Worm (Caenorhabditis elegans) whole organism, young adult: Measurements from ENCODE around the gene ints-9.

Experiments
- B0019.2 ChIP-seq: fragments of 200-800 bp; sonication (Bioruptor generic); conservative IDR thresholded peaks from 2 replicates; pipeline ENCODE4 v1.3.6; 2022; ENCODE audit warnings: missing genetic modification reagents, missing genetic modification characterization, missing compliant biosample characterization
- B0035.1 ChIP-seq: sonication (generic microtip); optimal IDR thresholded peaks from 2 replicates; lab custom pipeline; 2016; ENCODE audit warnings: missing genetic modification characterization, mild to moderate bottlenecking, missing compliant biosample characterization, missing genotype, missing genetic modification reagents
- B0261.1 ChIP-seq: sonication (generic microtip); optimal IDR thresholded peaks from 2 replicates; lab custom pipeline; 2016; ENCODE audit warnings: mild to moderate bottlenecking, missing genetic modification characterization, moderate library complexity, missing compliant biosample characterization
- C06A6.2 ChIP-seq: fragments of 200-800 bp; sonication (Bioruptor generic); conservative IDR thresholded peaks from 2 replicates; pipeline ENCODE4 v1.3.6; 2022; ENCODE audit warnings: missing genetic modification characterization, missing compliant biosample characterization
- F10E7.11 ChIP-seq: sonication (generic microtip); optimal IDR thresholded peaks from 2 replicates; lab custom pipeline; 2017; ENCODE audit warnings: mild to moderate bottlenecking, missing genetic modification characterization, moderate library complexity, missing compliant biosample characterization
- F33H1.4 ChIP-seq: fragments of 200-800 bp; sonication (Bioruptor generic); IDR thresholded peaks from 2 replicates; pipeline ENCODE4 v1.3.6; 2022; ENCODE audit warnings: missing genetic modification reagents, missing genetic modification characterization, missing compliant biosample characterization
- F49E8.2 ChIP-seq: sonication (generic microtip); optimal IDR thresholded peaks from 3 replicates; lab custom pipeline; 2017; ENCODE audit warnings: missing genetic modification characterization, mild to moderate bottlenecking, missing compliant biosample characterization, antibody characterized with exemption, moderate library complexity; ENCODE audit not compliant: insufficient read depth
- F55B11.4 ChIP-seq: sonication (generic microtip); optimal IDR thresholded peaks from 2 replicates; lab custom pipeline; 2016; ENCODE audit warnings: missing compliant biosample characterization, missing genetic modification characterization, borderline replicate concordance; ENCODE audit not compliant: insufficient read depth
- K12H6.12 ChIP-seq: fragments of 200-800 bp; sonication (Bioruptor generic); optimal IDR thresholded peaks from 2 replicates; lab custom pipeline; 2018; ENCODE audit warnings: mild to moderate bottlenecking, missing genetic modification characterization, missing compliant biosample characterization
- T07F8.4 ChIP-seq: sonication (generic microtip); optimal IDR thresholded peaks from 2 replicates; lab custom pipeline; 2016; ENCODE audit warnings: mild to moderate bottlenecking, missing genetic modification characterization, moderate library complexity, missing compliant biosample characterization
- Y56A3A.18 ChIP-seq: fragments of 200-800 bp; sonication (Bioruptor generic); IDR thresholded peaks from 2 replicates; pipeline ENCODE4 v1.3.6; 2022; ENCODE audit warnings: missing genetic modification reagents, missing genetic modification characterization, missing compliant biosample characterization
- Y79H2A.3 ChIP-seq: fragments of 200-800 bp; sonication (Bioruptor generic); conservative IDR thresholded peaks from 2 replicates; pipeline ENCODE4 v1.3.6; 2022; ENCODE audit warnings: missing genetic modification reagents, missing genetic modification characterization, missing compliant biosample characterization
- ZK185.1 ChIP-seq: sonication (generic microtip); optimal IDR thresholded peaks from 2 replicates; lab custom pipeline; 2016; ENCODE audit warnings: mild to moderate bottlenecking, missing genetic modification characterization, missing compliant biosample characterization; ENCODE audit not compliant: poor library complexity, severe bottlenecking
- ama-1 ChIP-seq, 3 experiments: fragments of 150-350 bp in 1 of 3; sonication (generic microtip) in 2 of 3; optimal IDR thresholded peaks; 2 replicates each; lab custom pipeline; 2014 to 2018; ENCODE audit warnings: missing biosample characterization in 2 of 3, missing genetic modification characterization in 2 of 3, missing genetic modification reagents in 2 of 3
- athp-1 ChIP-seq: sonication (generic microtip); optimal IDR thresholded peaks from 2 replicates; lab custom pipeline; 2017; ENCODE audit warnings: mild to moderate bottlenecking, missing genetic modification characterization, missing compliant biosample characterization
- attf-5 ChIP-seq: fragments of 200-800 bp; sonication (Bioruptor generic); optimal IDR thresholded peaks from 2 replicates; lab custom pipeline; 2018; ENCODE audit warnings: mild to moderate bottlenecking, missing genetic modification characterization, missing compliant biosample characterization
- bed-2 ChIP-seq: fragments of 200-800 bp; sonication (Bioruptor generic); IDR thresholded peaks from 2 replicates; pipeline ENCODE4 v1.3.6; 2022; ENCODE audit warnings: missing genetic modification reagents, missing genetic modification characterization, missing compliant biosample characterization
- ceh-100 ChIP-seq: fragments of 200-800 bp; sonication (Bioruptor generic); IDR thresholded peaks from 2 replicates; pipeline ENCODE4 v1.3.6; 2022; ENCODE audit warnings: missing genetic modification reagents, missing genetic modification characterization, missing compliant biosample characterization
- ceh-40 ChIP-seq: fragments of 200-800 bp; sonication (Bioruptor generic); IDR thresholded peaks from 2 replicates; pipeline ENCODE4 v1.3.6; 2022; ENCODE audit warnings: missing genetic modification characterization, missing compliant biosample characterization
- ceh-91 ChIP-seq: fragments of 200-800 bp; sonication (Bioruptor generic); IDR thresholded peaks from 2 replicates; pipeline ENCODE4 v1.3.6; 2022; ENCODE audit warnings: missing genetic modification reagents, missing genetic modification characterization, missing compliant biosample characterization
- die-1 ChIP-seq: sonication (generic microtip); optimal IDR thresholded peaks from 2 replicates; lab custom pipeline; 2016; ENCODE audit warnings: missing genotype, mild to moderate bottlenecking, missing genetic modification characterization, missing compliant biosample characterization
- dox-1 ChIP-seq: fragments of 200-800 bp; sonication (Bioruptor generic); IDR thresholded peaks from 2 replicates; pipeline ENCODE4 v1.3.6; 2022; ENCODE audit warnings: missing genetic modification reagents, missing genetic modification characterization, missing compliant biosample characterization
- gei-17 ChIP-seq: fragments of 200-800 bp; sonication (Bioruptor generic); optimal IDR thresholded peaks from 2 replicates; lab custom pipeline; 2018; ENCODE audit warnings: mild to moderate bottlenecking, missing genetic modification characterization, missing compliant biosample characterization
- hlh-12 ChIP-seq: sonication (generic microtip); optimal IDR thresholded peaks from 2 replicates; lab custom pipeline; 2016; ENCODE audit warnings: missing genetic modification characterization, missing compliant biosample characterization
- lin-54 ChIP-seq: fragments of 200-800 bp; sonication (Bioruptor generic); optimal IDR thresholded peaks from 2 replicates; lab custom pipeline; 2018; ENCODE audit warnings: mild to moderate bottlenecking, missing genetic modification characterization, missing compliant biosample characterization
- lsl-1 ChIP-seq: fragments of 200-800 bp; sonication (Bioruptor generic); optimal IDR thresholded peaks from 2 replicates; lab custom pipeline; 2018; ENCODE audit warnings: mild to moderate bottlenecking, missing genetic modification characterization, moderate library complexity, missing compliant biosample characterization
- madf-6 ChIP-seq: fragments of 200-800 bp; sonication (Bioruptor generic); IDR thresholded peaks from 2 replicates; pipeline ENCODE4 v1.3.6; 2022; ENCODE audit warnings: missing genetic modification reagents, missing genetic modification characterization, missing compliant biosample characterization
- madf-8 ChIP-seq: fragments of 200-800 bp; sonication (Bioruptor generic); conservative IDR thresholded peaks from 2 replicates; pipeline ENCODE4 v1.3.6; 2022; ENCODE audit warnings: missing genetic modification reagents, missing genetic modification characterization, missing compliant biosample characterization
- mel-28 ChIP-seq: sonication (generic microtip); optimal IDR thresholded peaks from 2 replicates; lab custom pipeline; 2016; ENCODE audit warnings: borderline replicate concordance, mild to moderate bottlenecking, missing genetic modification characterization, missing compliant biosample characterization
- nhr-179 ChIP-seq: sonication (generic microtip); optimal IDR thresholded peaks from 2 replicates; lab custom pipeline; 2016; ENCODE audit warnings: mild to moderate bottlenecking, missing genetic modification characterization, missing compliant biosample characterization
- nhr-27 ChIP-seq: fragments of 200-800 bp; sonication (Bioruptor generic); optimal IDR thresholded peaks from 2 replicates; lab custom pipeline; 2018; ENCODE audit warnings: mild to moderate bottlenecking, missing genetic modification characterization, moderate library complexity, missing compliant biosample characterization
- nhr-90 ChIP-seq: sonication (generic microtip); optimal IDR thresholded peaks from 2 replicates; lab custom pipeline; 2016; ENCODE audit warnings: missing genotype, mild to moderate bottlenecking, missing genetic modification characterization, missing compliant biosample characterization
- rcor-1 ChIP-seq: fragments of 200-800 bp; sonication (Bioruptor generic); IDR thresholded peaks from 2 replicates; pipeline ENCODE4 v1.3.6; 2022; ENCODE audit warnings: missing genetic modification reagents, missing genetic modification characterization, missing compliant biosample characterization
- rpc-1 ChIP-seq, 2 experiments: fragments of 150-350 bp in 1 of 2; sonication (generic microtip) in 1 of 2; optimal IDR thresholded peaks; 2 replicates each; lab custom pipeline; 2014 to 2018; ENCODE audit warnings: missing biosample characterization in 1 of 2, missing genetic modification characterization in 1 of 2, missing genetic modification reagents in 1 of 2, missing genotype in 1 of 2
- snpc-1.1 ChIP-seq: sonication (generic microtip); optimal IDR thresholded peaks from 2 replicates; lab custom pipeline; 2017; ENCODE audit warnings: missing genetic modification characterization, mild to moderate bottlenecking, missing compliant biosample characterization, antibody characterized with exemption, moderate library complexity, missing genotype, missing genetic modification reagents; ENCODE audit not compliant: insufficient read depth
- snpc-4 ChIP-seq, 5 experiments: fragments of 150-350 bp in 1 of 5; sonication (generic microtip) in 4 of 5; optimal IDR thresholded peaks; 2 replicates each; lab custom pipeline; 2014 to 2018; ENCODE audit warnings: missing genetic modification characterization in 5 of 5, missing biosample characterization in 3 of 5, antibody characterized with exemption in 2 of 5, mild to moderate bottlenecking in 2 of 5, missing compliant biosample characterization in 2 of 5, missing genotype in 2 of 5, moderate library complexity in 2 of 5, missing genetic modification reagents in 1 of 5
- tlf-1 ChIP-seq: fragments of 200-800 bp; sonication (Bioruptor generic); optimal IDR thresholded peaks from 2 replicates; lab custom pipeline; 2018; ENCODE audit warnings: mild to moderate bottlenecking, missing genetic modification characterization, missing compliant biosample characterization
- unc-62 ChIP-seq: fragments of 150-350 bp; optimal IDR thresholded peaks from 2 replicates; lab custom pipeline; 2014; ENCODE audit warnings: missing biosample characterization, missing genetic modification reagents, missing genetic modification characterization
- xnd-1 ChIP-seq: sonication (generic microtip); optimal IDR thresholded peaks from 2 replicates; lab custom pipeline; 2016; ENCODE audit warnings: missing genotype, missing genetic modification reagents, missing genetic modification characterization, missing compliant biosample characterization
- ztf-22 ChIP-seq: fragments of 200-800 bp; sonication (Bioruptor generic); optimal IDR thresholded peaks from 2 replicates; lab custom pipeline; 2018; ENCODE audit warnings: mild to moderate bottlenecking, missing genetic modification characterization, moderate library complexity, missing compliant biosample characterization
- ztf-6 ChIP-seq: fragments of 200-800 bp; sonication (Bioruptor generic); IDR thresholded peaks from 2 replicates; pipeline ENCODE4 v1.3.6; 2022; ENCODE audit warnings: missing genetic modification reagents, missing genetic modification characterization, missing compliant biosample characterization

ints-9 gene

DNA sequence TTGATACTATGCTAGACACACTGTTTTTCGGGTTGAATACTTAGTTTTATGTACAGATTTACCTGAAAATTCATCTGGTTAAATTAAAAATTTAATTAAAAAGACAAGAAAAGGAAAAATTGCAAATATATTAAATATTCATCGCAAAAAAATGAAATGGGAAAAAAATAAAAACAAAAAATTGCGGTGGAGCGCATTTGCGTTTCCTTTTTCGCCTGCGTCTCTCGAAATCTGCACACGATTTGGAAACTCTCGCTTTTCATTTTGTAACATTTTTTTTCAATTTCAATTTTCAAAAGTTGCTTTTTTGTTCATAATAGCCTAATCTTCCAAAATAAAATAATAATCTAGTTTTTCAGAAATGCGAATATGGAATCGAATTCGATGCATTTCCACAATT, 12.0 kb downstream of the ints-9 start, which contains the start of the genes F19F10.11 and C50E3.5 (continued):
- TF ChIP-seq nhr-90 (tag; lab: Kevin White, UChicago) (no peak), Y79H2A.3 (GFP tag; lab: Robert Waterston, UW) (no peak), athp-1 (tag; lab: Kevin White, UChicago) (no peak), lsl-1 (GFP tag; lab: Kevin White, UChicago) (peak; percentile 28), rpc-1 (optimal IDR thresholded peaks at IDR 0.05; lab: Kevin White, UChicago) (no peak), rpc-1 (tag; optimal IDR thresholded peaks at IDR 0.05; lab: Kevin White, UChicago) (no peak), F10E7.11 (tag; lab: Kevin White, UChicago) (no peak), ceh-100 (GFP tag; lab: Robert Waterston, UW) (no peak), bed-2 (GFP tag; lab: Robert Waterston, UW) (no peak), F55B11.4 (no peak), ama-1 (optimal IDR thresholded peaks at IDR 0.05; lab: Kevin White, UChicago) (no peak), ama-1 (GFP tag; optimal IDR thresholded peaks at IDR 0.05; lab: Kevin White, UChicago) (no peak), C06A6.2 (no peak), T07F8.4 (tag; lab: Kevin White, UChicago) (no peak), dox-1 (0 out of 2 replicates have a peak, but pooled peaks have one; percentile 27), ZK185.1 (tag; lab: Kevin White, UChicago) (no peak), xnd-1 (tag; lab: Kevin White, UChicago) (no peak), ceh-40 (GFP tag; lab: Robert Waterston, UW) (no peak), nhr-179 (tag; lab: Kevin White, UChicago) (no peak), lin-54 (peak; percentile 30), Y56A3A.18 (GFP tag; lab: Robert Waterston, UW) (no peak), ztf-22 (GFP tag; lab: Kevin White, UChicago) (no peak), madf-8 (GFP tag; lab: Robert Waterston, UW) (no peak), nhr-27 (no peak), unc-62 (GFP tag; lab: Kevin White, UChicago) (no peak), B0261.1 (no peak), rcor-1 (GFP tag; lab: Robert Waterston, UW) (no peak), gei-17 (GFP tag; lab: Kevin White, UChicago) (no peak)

DNA sequence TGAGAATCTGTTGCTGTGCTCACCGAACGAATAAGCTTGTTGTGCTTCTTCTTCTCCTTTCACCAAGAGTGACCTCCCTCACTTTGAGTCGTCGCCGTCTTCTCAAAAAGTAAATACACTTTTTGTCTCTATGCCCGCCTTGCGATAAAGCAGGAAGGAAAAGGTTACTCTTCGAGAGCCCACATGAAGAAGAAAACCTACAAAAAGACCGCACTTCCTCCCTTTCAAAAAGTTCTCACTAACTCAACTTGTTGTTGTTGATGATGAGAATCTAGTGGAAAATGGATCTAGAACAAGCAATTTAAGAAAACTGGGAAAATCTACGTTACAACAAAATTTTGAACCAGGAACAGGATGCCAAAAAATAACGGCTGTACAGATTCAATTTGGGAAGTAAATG, 14.9 kb downstream of the ints-9 start, which contains the start of gene C50E3.6:
TSS of gene C50E3.6 (minus strand) at position 101 of the 400 bp plus-strand sequence.
- TF ChIP-seq ztf-6 (GFP tag; lab: Robert Waterston, UW) (no peak), K12H6.12 (tag; lab: Kevin White, UChicago) (no peak), B0261.1 (no peak), hlh-12 (tag; lab: Kevin White, UChicago) (no peak), B0019.2 (GFP tag; lab: Robert Waterston, UW) (no peak), madf-6 (GFP tag; lab: Robert Waterston, UW) (no peak), F33H1.4 (GFP tag; lab: Robert Waterston, UW) (no peak), mel-28 (no peak), die-1 (tag; lab: Kevin White, UChicago) (no peak), attf-5 (no peak), B0035.1 (tag; lab: Kevin White, UChicago) (no peak)

DNA sequence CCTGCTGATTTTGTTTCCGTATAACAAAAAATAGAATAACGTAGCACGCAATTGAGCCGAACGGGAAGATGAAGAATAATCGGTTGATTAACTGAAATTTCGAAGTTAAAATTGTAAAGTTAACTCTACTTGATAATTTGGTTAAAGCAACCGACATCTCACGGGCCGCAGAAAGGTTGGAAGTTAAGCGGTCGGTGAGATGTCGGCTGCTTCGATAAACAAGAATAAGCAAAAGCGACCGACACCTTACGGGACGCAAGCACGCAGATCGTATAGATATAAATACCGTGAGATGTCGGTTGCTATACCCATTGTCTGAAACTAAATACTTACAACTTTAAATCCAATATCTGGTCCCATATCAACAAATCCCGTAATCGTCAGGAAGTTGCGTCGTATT, 19.5 kb downstream of the ints-9 start:
- TF ChIP-seq tlf-1 (GFP tag; lab: Kevin White, UChicago) (no peak), snpc-4 (GFP tag; optimal IDR thresholded peaks at IDR 0.05; lab: Kevin White, UChicago) (no peak), snpc-4 (tag; optimal IDR thresholded peaks at IDR 0.05; lab: Kevin White, UChicago) (peak in 2 of 4 experiments; percentile 72 to 81), ceh-91 (GFP tag; lab: Robert Waterston, UW) (no peak), nhr-27 (no peak), snpc-1.1 (tag; lab: Kevin White, UChicago) (peak; percentile 59), F49E8.2 (tag; lab: Kevin White, UChicago) (no peak)
- TF ChIP-seq, all 124 proteins: peak for 2
